Fruit fly (Drosophila melanogaster): ENCODE data around the gene ckd.

The ckd gene

DNA sequence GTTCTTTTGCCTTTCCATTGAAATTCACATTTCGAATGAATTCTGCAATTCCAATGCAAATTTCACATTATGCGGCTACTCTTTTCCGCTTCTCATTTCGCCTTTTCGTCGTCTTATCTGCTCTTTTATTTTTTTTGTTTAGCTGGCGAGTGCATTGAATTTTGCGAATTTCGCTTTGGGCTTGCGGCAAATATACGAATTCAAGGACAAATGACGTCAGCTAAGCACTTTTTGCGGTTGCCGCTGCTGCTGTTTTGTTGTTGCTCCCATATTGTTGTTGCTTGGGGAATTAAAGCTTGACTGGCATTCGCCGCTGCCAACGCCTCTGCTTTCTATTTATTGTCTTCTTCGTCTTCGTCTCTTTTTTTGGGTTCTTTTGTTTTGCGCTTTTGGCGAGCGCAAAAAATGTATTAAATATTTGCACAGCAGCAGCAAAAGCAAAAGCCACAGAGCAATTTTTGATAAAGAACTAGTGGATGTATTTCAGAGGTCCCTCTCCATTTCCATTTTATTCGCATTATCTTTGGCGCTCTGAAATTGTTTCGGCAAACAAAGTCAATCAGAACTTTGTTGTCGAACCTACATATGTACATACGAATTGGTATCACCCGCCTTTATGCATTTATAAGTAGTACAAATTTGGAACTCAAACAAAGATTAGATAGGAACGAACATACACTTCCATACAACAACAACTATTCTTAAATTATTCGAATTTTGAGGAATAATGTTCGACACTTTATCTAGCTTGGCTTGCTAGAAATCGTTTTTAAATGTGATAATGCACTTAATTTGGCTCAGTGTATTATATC lies 17.7 kb upstream of the ckd start:
- TF ChIP-seq psq (optimal IDR thresholded peaks at IDR 0.05) (no peak), CG8478 (optimal IDR thresholded peaks at IDR 0.05) (no peak), pan (optimal IDR thresholded peaks at IDR 0.05) (no peak), EcR (GFP tag; optimal IDR thresholded peaks at IDR 0.05) (no peak), usp (GFP tag; optimal IDR thresholded peaks at IDR 0.05) (no peak), Dll (optimal IDR thresholded peaks at IDR 0.05) (no peak)

DNA sequence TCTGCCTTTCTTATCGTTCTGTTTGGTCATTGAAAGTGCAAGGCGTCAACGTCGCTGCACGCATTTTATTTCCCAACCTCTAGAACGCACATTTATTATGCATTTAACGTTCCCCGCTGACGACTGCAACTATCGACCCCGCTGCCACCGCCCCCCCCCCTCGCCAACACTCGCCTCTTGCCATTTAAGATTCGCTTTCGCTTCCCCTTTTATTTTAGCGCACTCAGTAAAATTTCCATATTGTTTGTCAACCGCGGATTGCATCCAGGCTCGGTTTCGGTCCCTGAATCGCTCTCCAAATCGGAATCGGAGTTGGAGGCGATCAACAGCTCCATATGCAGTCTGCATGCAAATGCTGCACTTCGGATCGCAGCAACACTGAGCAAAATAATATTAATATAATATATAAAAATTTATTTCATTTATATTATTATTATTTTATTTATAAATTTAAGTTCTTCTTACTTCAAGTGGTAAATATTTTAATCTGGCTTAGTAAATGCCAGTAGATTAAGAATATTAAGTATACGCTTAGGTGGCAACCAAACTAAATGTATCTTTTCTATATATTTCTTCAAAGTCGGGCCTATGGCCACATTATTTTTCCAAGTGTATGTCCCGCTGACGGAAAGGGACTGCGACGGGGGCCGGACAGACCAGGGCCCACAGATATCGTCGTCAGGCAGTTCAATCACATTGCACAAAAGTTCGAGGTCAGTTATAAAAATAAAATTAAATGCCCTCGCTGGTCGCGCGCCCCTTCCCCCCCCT lies 16.9 kb upstream of the ckd start:
- no peak for TF ChIP-seq CG8478 (optimal IDR thresholded peaks at IDR 0.05)
- TF ChIP-seq pan (optimal IDR thresholded peaks at IDR 0.05): no peak
- no peak for TF ChIP-seq Dll (optimal IDR thresholded peaks at IDR 0.05)
- no peak for TF ChIP-seq EcR (GFP tag; optimal IDR thresholded peaks at IDR 0.05)
- TF ChIP-seq psq (optimal IDR thresholded peaks at IDR 0.05): no peak
- no peak for TF ChIP-seq usp (GFP tag; optimal IDR thresholded peaks at IDR 0.05)

DNA sequence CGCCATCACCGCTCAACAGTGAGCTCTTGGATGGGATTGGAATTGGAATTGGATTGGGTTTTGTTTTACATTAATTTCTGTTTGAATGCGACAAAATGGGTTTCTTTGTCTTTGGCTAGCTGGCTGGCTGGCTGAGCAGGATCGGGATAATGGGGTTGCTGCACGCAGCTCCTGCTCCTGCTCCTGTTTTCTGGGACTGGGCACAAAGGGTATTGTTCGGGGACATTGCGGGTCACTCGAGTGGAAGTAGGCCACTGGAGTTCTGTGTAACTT lies 16.4 kb upstream of the ckd start:
- TF ChIP-seq EcR (GFP tag; optimal IDR thresholded peaks at IDR 0.05): peak in 1 of 2 experiments; percentile 61
- no peak for TF ChIP-seq psq (optimal IDR thresholded peaks at IDR 0.05)
- no peak for TF ChIP-seq pan (optimal IDR thresholded peaks at IDR 0.05)

DNA sequence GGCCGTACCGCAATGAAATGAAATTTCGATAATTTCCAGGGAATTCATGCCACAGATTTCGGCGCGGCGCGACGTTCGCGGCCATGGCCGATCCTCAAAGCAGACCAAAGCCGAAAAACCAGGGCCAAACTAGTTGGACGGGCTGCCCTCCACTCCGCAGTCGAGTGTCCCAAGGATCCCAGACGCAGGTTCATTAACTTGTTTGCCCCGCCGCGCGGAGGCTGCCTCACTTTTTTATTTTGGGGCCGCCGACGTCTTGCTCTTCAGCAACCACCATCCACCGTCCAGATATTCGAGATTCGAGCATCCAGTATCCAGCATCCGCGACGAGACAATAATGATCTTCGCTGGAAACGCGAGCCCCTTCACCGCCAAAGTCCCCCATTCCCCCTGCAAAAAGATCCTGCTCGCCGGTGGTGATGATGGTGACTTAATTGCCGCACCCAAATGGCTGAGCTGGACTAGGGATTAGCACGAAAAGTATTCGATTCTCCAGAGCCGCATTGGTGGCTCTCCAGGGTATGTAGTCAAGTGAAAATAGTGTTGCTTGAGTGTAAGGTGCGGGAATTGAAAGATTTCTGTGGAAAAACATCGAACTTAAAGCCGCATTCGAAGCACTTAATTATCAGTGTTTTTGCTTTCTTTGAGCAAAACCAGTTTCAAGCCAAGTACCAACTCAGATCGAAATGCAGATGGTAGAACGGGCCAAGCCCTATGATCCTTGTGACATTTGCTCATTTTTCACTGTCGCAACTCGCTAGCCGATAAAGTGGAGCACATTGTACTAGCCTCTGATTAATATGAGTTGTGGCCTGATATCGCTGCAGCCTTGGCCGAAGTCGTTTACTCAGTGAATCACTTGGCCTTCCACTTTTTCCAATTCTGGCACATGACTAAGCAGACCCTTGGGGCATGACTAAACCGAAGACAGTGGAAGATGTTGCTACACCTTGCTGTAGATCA lies 15.3 kb upstream of the ckd start:
- TF ChIP-seq usp (GFP tag; optimal IDR thresholded peaks at IDR 0.05) (no peak), CG8478 (optimal IDR thresholded peaks at IDR 0.05) (no peak), EcR (GFP tag; optimal IDR thresholded peaks at IDR 0.05) (peak; percentile 43 to 69), pan (optimal IDR thresholded peaks at IDR 0.05) (no peak)

DNA sequence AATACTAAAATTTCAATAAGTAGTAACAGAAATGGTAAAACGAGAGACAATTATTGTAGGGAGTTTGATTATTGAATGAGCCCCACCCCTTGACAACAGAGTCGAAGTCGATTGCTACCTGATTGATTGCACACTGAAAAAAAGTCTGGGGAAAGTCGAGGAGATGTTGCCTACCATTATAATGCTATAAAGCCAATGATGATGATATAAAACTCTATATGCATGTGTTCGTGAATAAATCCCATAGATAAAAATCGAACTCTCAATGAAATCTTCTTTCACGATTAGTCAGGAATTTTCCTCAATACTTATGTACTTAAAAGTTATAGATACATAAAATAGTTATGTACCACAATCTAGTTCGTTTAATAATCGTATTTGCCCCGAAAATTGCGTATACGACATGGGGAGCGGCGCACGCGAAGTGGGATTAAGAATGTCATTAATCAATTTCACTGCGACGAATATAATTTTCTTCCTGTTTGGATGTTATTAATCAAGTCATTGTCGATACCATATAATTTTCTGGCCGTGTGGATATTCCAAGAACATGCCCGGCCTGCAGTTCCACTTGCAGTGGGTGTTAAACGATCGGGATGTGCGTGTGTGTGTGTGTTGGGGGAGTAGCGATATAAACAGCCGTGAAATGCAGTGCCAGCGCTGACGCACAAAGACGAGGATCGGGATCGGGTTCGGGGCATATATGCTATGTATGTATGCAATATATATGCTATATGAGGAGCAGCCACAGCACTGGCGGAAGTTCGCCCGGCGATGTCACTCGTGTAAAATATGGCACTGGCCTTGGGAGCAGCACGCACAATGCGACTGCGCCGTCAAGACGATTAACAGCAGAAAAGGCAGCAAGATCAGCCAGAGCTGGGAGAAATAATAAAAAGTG lies 13.2 kb upstream of the ckd start, which contains the start of gene CG12078:
CG12078 (minus strand) TSS at position 51 of the 901 bp plus-strand sequence.
- TF ChIP-seq psq (optimal IDR thresholded peaks at IDR 0.05) (no peak), Dll (optimal IDR thresholded peaks at IDR 0.05) (no peak), usp (GFP tag; optimal IDR thresholded peaks at IDR 0.05) (no peak), CG8478 (optimal IDR thresholded peaks at IDR 0.05) (no peak), pan (optimal IDR thresholded peaks at IDR 0.05) (no peak), EcR (GFP tag; optimal IDR thresholded peaks at IDR 0.05) (no peak)

DNA sequence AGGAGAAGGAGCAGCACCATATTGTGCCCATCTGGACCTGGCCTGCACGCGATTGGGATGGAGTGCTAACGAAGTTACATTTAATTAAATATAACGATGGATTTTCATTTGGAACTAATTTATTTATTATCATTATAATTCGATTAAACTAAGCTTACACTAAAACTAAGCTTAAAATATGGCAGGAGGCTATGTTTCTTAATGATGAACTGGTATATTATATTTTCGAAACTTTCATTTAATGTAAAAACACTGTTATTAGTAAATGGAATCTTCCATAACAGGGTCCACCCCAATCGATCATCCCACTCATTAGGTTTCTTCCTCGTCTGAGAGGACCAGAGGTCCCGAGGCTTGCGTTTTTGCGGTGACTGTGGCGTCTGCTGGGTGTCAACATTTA lies 12.5 kb upstream of the ckd start:
- TF ChIP-seq usp (GFP tag; optimal IDR thresholded peaks at IDR 0.05): no peak
- TF ChIP-seq EcR (GFP tag; optimal IDR thresholded peaks at IDR 0.05): no peak
- TF ChIP-seq psq (optimal IDR thresholded peaks at IDR 0.05): no peak
- TF ChIP-seq Dll (optimal IDR thresholded peaks at IDR 0.05): no peak

DNA sequence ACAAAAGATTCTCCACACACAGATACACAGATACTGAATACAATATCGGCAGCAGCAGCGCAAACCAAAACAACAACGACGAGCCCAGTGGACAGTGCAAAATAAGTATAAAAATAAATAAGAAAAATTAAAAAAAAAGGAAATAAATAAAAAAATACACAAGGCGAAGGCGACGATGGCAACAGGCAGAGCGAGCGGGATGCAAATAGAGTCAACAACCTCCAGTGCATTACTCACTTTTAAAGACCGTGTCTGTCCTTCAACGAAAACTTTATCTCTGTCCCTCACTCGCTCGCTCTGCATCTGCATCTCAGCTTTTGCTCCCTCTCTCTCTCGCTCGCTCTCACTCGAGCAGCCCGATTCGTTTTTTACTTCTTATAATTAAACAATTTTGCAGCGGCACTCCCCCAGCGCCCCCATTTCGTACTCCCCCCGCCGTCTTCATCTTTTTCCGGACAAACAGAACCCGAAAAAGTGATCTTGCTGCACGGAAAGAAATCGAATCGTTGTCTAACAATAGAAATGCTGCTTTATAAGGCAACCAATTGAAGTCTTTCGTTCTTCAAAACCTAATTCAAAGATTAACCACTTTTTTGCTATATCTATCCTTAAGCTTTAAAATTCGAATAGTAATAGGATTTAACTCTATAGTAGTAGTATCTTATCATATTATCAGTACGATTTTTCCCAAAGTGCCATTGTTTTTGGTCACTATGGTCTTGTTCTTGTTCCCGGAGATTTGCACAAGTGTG lies 11.1 kb upstream of the ckd start:
- TF ChIP-seq EcR (GFP tag; optimal IDR thresholded peaks at IDR 0.05): peak; percentile 87 to 93
- TF ChIP-seq CG8478 (optimal IDR thresholded peaks at IDR 0.05): no peak
- no peak for TF ChIP-seq usp (GFP tag; optimal IDR thresholded peaks at IDR 0.05)
- TF ChIP-seq psq (optimal IDR thresholded peaks at IDR 0.05): no peak
- TF ChIP-seq pan (optimal IDR thresholded peaks at IDR 0.05): no peak
- TF ChIP-seq Dll (optimal IDR thresholded peaks at IDR 0.05): peak; percentile 69

DNA sequence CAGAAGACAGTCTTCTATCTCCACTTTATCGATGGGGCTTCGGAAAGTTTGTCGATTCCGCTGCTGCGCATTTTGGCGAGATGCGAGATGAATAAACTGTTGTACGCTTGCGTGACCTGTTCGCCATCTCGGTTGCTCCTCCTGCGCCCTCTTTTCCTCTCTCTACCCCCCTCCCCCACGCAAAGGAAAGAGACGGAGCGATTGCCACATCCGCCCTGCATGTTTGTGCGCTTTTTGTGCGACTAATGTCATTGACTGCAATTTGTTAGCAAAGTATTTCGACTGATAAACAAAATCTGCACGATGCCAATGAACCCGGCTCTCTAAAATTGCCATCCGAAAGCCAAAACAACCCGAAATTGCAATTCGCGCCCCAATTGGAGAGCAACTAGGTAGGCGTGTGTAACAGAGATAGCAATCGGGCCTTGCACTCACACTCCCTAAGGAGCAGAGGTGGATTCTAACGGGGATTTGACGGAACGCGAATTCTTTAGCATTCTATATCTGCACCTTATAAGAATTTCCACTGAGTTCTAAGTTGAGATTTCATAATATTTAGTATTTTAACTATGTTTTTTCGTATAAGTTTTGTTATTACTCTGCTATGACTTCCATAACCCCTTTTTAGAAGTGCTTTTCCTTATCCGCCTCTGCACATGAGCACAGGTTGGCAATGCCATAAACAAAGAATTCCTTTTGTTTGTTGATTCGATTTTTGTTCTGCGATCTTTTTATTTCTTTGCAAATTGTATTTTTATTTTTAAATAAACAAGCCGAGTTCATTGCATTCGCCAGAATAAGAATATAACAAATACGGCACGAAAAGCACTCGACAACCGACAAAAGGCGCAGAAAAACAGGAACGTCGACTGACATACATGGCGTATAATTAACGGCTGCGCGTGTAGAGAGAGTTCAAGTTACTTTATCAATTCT lies 10.3 kb upstream of the ckd start, which contains the start of gene CG43389:
CG43389 (plus strand) TSS at position 886 of the 936 bp plus-strand sequence.
- TF ChIP-seq EcR (GFP tag; optimal IDR thresholded peaks at IDR 0.05) (peak; percentile 66 to 92), CG8478 (optimal IDR thresholded peaks at IDR 0.05) (peak; percentile 57), psq (optimal IDR thresholded peaks at IDR 0.05) (no peak), pan (optimal IDR thresholded peaks at IDR 0.05) (no peak), Dll (optimal IDR thresholded peaks at IDR 0.05) (peak; percentile 24), usp (GFP tag; optimal IDR thresholded peaks at IDR 0.05) (no peak)
